Fruit fly (Drosophila melanogaster) whole organism, embryonic: ENCODE results near the gene Utx.

Experiments
- Adf1 ChIP-seq: fragments of 200-800 bp; sonication (Bioruptor generic); IDR thresholded peaks from 2 replicates; pipeline ENCODE4 v1.3.6; 2022; ENCODE audit warnings: missing biosample characterization, missing genetic modification characterization
- B-H2 ChIP-seq: fragments of 200-800 bp; sonication (Bioruptor generic); optimal IDR thresholded peaks from 2 replicates; lab custom pipeline; 2018; ENCODE audit warnings: missing biosample characterization, mild to moderate bottlenecking, missing genetic modification characterization
- BtbVII ChIP-seq: fragments of 200-800 bp; sonication (Bioruptor generic); optimal IDR thresholded peaks from 3 replicates; lab custom pipeline; 2017; ENCODE audit warnings: missing biosample characterization, mild to moderate bottlenecking, missing genetic modification characterization
- CG10654 ChIP-seq: fragments of 200-800 bp; sonication (Bioruptor generic); optimal IDR thresholded peaks from 2 replicates; lab custom pipeline; 2016; ENCODE audit warnings: missing biosample characterization, missing genetic modification characterization
- CG11085 ChIP-seq: fragments of 200-800 bp; sonication (Bioruptor generic); IDR thresholded peaks from 2 replicates; pipeline ENCODE4 v1.3.6; 2022; ENCODE audit warnings: missing biosample characterization, missing genetic modification characterization
- CG12236 ChIP-seq: fragments of 200-800 bp; sonication (Bioruptor generic); optimal IDR thresholded peaks from 2 replicates; lab custom pipeline; 2016; ENCODE audit warnings: missing biosample characterization, missing genetic modification characterization
- CG12299 ChIP-seq: fragments of 200-800 bp; sonication (Bioruptor generic); optimal IDR thresholded peaks from 2 replicates; lab custom pipeline; 2018; ENCODE audit warnings: missing biosample characterization, mild to moderate bottlenecking, missing genetic modification characterization
- CG12744 ChIP-seq: fragments of 200-800 bp; sonication (Bioruptor generic); optimal IDR thresholded peaks from 2 replicates; lab custom pipeline; 2016; ENCODE audit warnings: missing biosample characterization, missing genetic modification characterization
- CG13424 ChIP-seq: fragments of 200-800 bp; sonication (Bioruptor generic); optimal IDR thresholded peaks from 2 replicates; lab custom pipeline; 2019; ENCODE audit warnings: missing biosample characterization, mild to moderate bottlenecking, missing genetic modification characterization, moderate library complexity
- CG17612 ChIP-seq: fragments of 200-800 bp; sonication (Bioruptor generic); IDR thresholded peaks from 2 replicates; pipeline ENCODE4 v1.3.6; 2022; ENCODE audit warnings: missing biosample characterization, missing genetic modification characterization
- CG17802 ChIP-seq: fragments of 200-800 bp; sonication (Bioruptor generic); optimal IDR thresholded peaks from 2 replicates; lab custom pipeline; 2018; ENCODE audit warnings: missing biosample characterization, mild to moderate bottlenecking, missing genetic modification characterization, moderate library complexity
- CG1792 ChIP-seq: fragments of 200-800 bp; sonication (Bioruptor generic); optimal IDR thresholded peaks from 2 replicates; lab custom pipeline; 2016; ENCODE audit warnings: missing biosample characterization, missing genetic modification characterization
- CG18476 ChIP-seq: fragments of 200-800 bp; sonication (Bioruptor generic); optimal IDR thresholded peaks from 2 replicates; lab custom pipeline; 2016; ENCODE audit warnings: missing biosample characterization, mild to moderate bottlenecking, missing genetic modification characterization
- CG3281 ChIP-seq: fragments of 200-800 bp; sonication (Bioruptor generic); optimal IDR thresholded peaks from 3 replicates; lab custom pipeline; 2017; ENCODE audit warnings: missing biosample characterization, mild to moderate bottlenecking, missing genetic modification characterization
- CG6689 ChIP-seq: fragments of 200-800 bp; sonication (Bioruptor generic); IDR thresholded peaks from 2 replicates; pipeline ENCODE4 v1.3.6; 2022; ENCODE audit warnings: missing biosample characterization, missing genetic modification characterization
- CG6813 ChIP-seq: fragments of 200-800 bp; sonication (Bioruptor generic); optimal IDR thresholded peaks from 2 replicates; lab custom pipeline; 2017; ENCODE audit warnings: missing biosample characterization, missing genetic modification characterization, mild to moderate bottlenecking, moderate library complexity, missing genetic modification reagents
- CG8089 ChIP-seq: fragments of 200-800 bp; sonication (Bioruptor generic); optimal IDR thresholded peaks from 3 replicates; lab custom pipeline; 2016; ENCODE audit warnings: missing biosample characterization, missing genetic modification characterization
- CG8359 ChIP-seq: fragments of 200-800 bp; sonication (Bioruptor generic); optimal IDR thresholded peaks from 2 replicates; lab custom pipeline; 2017; ENCODE audit warnings: missing biosample characterization, mild to moderate bottlenecking, missing genetic modification characterization, borderline replicate concordance
- CG9932 ChIP-seq: fragments of 200-800 bp; sonication (Bioruptor generic); IDR thresholded peaks from 2 replicates; pipeline ENCODE4 v1.3.6; 2022; ENCODE audit warnings: missing biosample characterization, missing genetic modification characterization
- CkIIα-i1 ChIP-seq: fragments of 200-800 bp; sonication (Bioruptor generic); IDR thresholded peaks from 2 replicates; pipeline ENCODE4 v1.3.6; 2022; ENCODE audit warnings: missing biosample characterization, missing genetic modification characterization
- Dek ChIP-seq: fragments of 200-800 bp; sonication (Bioruptor generic); optimal IDR thresholded peaks from 3 replicates; lab custom pipeline; 2019; ENCODE audit warnings: missing biosample characterization, mild to moderate bottlenecking, missing genetic modification characterization, moderate library complexity
- Dp ChIP-seq: fragments of 200-800 bp; sonication (Bioruptor generic); optimal IDR thresholded peaks from 2 replicates; lab custom pipeline; 2018; ENCODE audit warnings: missing biosample characterization, mild to moderate bottlenecking, missing genetic modification characterization, moderate library complexity
- Ets97D ChIP-seq: fragments of 200-800 bp; sonication (Bioruptor generic); optimal IDR thresholded peaks from 3 replicates; lab custom pipeline; 2016; ENCODE audit warnings: missing biosample characterization, missing genetic modification characterization
- Fer2 ChIP-seq: fragments of 200-800 bp; sonication (Bioruptor generic); optimal IDR thresholded peaks from 2 replicates; lab custom pipeline; 2018; ENCODE audit warnings: missing biosample characterization, mild to moderate bottlenecking, missing genetic modification characterization, moderate library complexity
- HHEX ChIP-seq: fragments of 200-800 bp; sonication (Bioruptor generic); optimal IDR thresholded peaks from 3 replicates; lab custom pipeline; 2017; ENCODE audit warnings: missing biosample characterization, mild to moderate bottlenecking, missing genetic modification characterization, missing genetic modification reagents
- HLH4C ChIP-seq: fragments of 200-800 bp; sonication (Bioruptor generic); IDR thresholded peaks from 3 replicates; pipeline ENCODE4 v1.3.6; 2022; ENCODE audit warnings: missing biosample characterization, missing genetic modification characterization; ENCODE audit not compliant: partially characterized antibody
- HmgZ ChIP-seq: fragments of 200-800 bp; sonication (Bioruptor generic); optimal IDR thresholded peaks from 2 replicates; lab custom pipeline; 2018; ENCODE audit warnings: missing biosample characterization, mild to moderate bottlenecking, missing genetic modification characterization
- Hmr ChIP-seq: fragments of 200-800 bp; sonication (Bioruptor generic); optimal IDR thresholded peaks from 3 replicates; lab custom pipeline; 2017; ENCODE audit warnings: mild to moderate bottlenecking, missing biosample characterization, missing genetic modification reagents, missing genetic modification characterization
- Max ChIP-seq: fragments of 200-800 bp; sonication (Bioruptor generic); optimal IDR thresholded peaks from 2 replicates; lab custom pipeline; 2016; ENCODE audit warnings: missing biosample characterization, mild to moderate bottlenecking, missing genetic modification characterization
- Myb ChIP-seq: fragments of 200-800 bp; sonication (Bioruptor generic); optimal IDR thresholded peaks from 2 replicates; lab custom pipeline; 2016; ENCODE audit warnings: missing biosample characterization, missing genetic modification characterization
- Nf-YA ChIP-seq: fragments of 200-800 bp; sonication (Bioruptor generic); IDR thresholded peaks from 2 replicates; pipeline ENCODE4 v1.3.6; 2022; ENCODE audit warnings: missing biosample characterization, missing genetic modification characterization
- Ravus ChIP-seq: fragments of 200-800 bp; sonication (Bioruptor generic); IDR thresholded peaks from 2 replicates; pipeline ENCODE4 v1.3.6; 2022; ENCODE audit warnings: missing biosample characterization, missing genetic modification characterization
- Taf1 ChIP-seq: fragments of 200-800 bp; sonication (Bioruptor generic); IDR thresholded peaks from 2 replicates; pipeline ENCODE4 v1.3.6; 2022; ENCODE audit warnings: missing biosample characterization, missing genetic modification characterization
- ac ChIP-seq: fragments of 200-800 bp; sonication (Bioruptor generic); optimal IDR thresholded peaks from 3 replicates; lab custom pipeline; 2017; ENCODE audit warnings: missing biosample characterization, mild to moderate bottlenecking, missing genetic modification characterization
- chn ChIP-seq: fragments of 200-800 bp; sonication (Bioruptor generic); optimal IDR thresholded peaks from 2 replicates; lab custom pipeline; 2016; ENCODE audit warnings: missing biosample characterization, missing genetic modification characterization
- crol ChIP-seq: fragments of 200-800 bp; sonication (Bioruptor generic); IDR thresholded peaks from 2 replicates; pipeline ENCODE4 v1.3.6; 2022; ENCODE audit warnings: missing biosample characterization, missing genetic modification characterization
- eve ChIP-seq, 2 experiments: fragments of >200 bp; optimal IDR thresholded peaks; 2 replicates each; lab custom pipeline; 2017; ENCODE audit warnings: missing biosample characterization in 2 of 2, missing genetic modification characterization in 2 of 2
- exex ChIP-seq: fragments of 200-800 bp; sonication (Bioruptor generic); optimal IDR thresholded peaks from 4 replicates; lab custom pipeline; 2018; ENCODE audit warnings: missing biosample characterization, mild to moderate bottlenecking, missing genetic modification characterization, moderate library complexity
- hbn ChIP-seq: fragments of 200-800 bp; sonication (Bioruptor generic); IDR thresholded peaks from 2 replicates; pipeline ENCODE4 v1.3.6; 2022; ENCODE audit warnings: missing biosample characterization, missing genetic modification characterization; ENCODE audit not compliant: partially characterized antibody
- kni ChIP-seq: fragments of 200-800 bp; sonication (Bioruptor generic); optimal IDR thresholded peaks from 3 replicates; lab custom pipeline; 2017; ENCODE audit warnings: mild to moderate bottlenecking, missing biosample characterization, missing genetic modification reagents, missing genetic modification characterization
- otp ChIP-seq: fragments of 200-800 bp; sonication (Bioruptor generic); IDR thresholded peaks from 3 replicates; pipeline ENCODE4, ENCODE4 v1.3.6; 2022; ENCODE audit warnings: missing biosample characterization, missing genetic modification characterization
- pan ChIP-seq, 4 experiments: fragments of >200 bp in 3 of 4; fragments of 200-800 bp in 1 of 4; sonication (Bioruptor generic) in 1 of 4; optimal IDR thresholded peaks in 3 of 4; IDR thresholded peaks in 1 of 4; 2 replicates each; pipeline versions ENCODE4 v1.3.6 to Lab custom; 2017 to 2022; ENCODE audit warnings: missing biosample characterization in 2 of 4, missing genetic modification characterization in 2 of 4, mixed read lengths in 1 of 4
- pita ChIP-seq: fragments of 200-800 bp; sonication (Bioruptor generic); optimal IDR thresholded peaks from 2 replicates; lab custom pipeline; 2017; ENCODE audit warnings: missing biosample characterization, mild to moderate bottlenecking, missing genetic modification characterization
- pum ChIP-seq: fragments of 200-800 bp; sonication (Bioruptor generic); optimal IDR thresholded peaks from 2 replicates; lab custom pipeline; 2016; ENCODE audit warnings: missing biosample characterization, missing genetic modification characterization
- schlank ChIP-seq: fragments of 200-800 bp; sonication (Bioruptor generic); optimal IDR thresholded peaks from 2 replicates; lab custom pipeline; 2018; ENCODE audit warnings: missing biosample characterization, mild to moderate bottlenecking, missing genetic modification characterization
- shn ChIP-seq: fragments of 200-800 bp; sonication (Bioruptor generic); optimal IDR thresholded peaks from 3 replicates; lab custom pipeline; 2016; ENCODE audit warnings: missing biosample characterization, missing genetic modification characterization
- tin ChIP-seq: fragments of 200-800 bp; sonication (Bioruptor generic); optimal IDR thresholded peaks from 3 replicates; lab custom pipeline; 2016; ENCODE audit warnings: missing biosample characterization, missing genetic modification characterization
- tio ChIP-seq: fragments of 200-800 bp; sonication (Bioruptor generic); optimal IDR thresholded peaks from 2 replicates; lab custom pipeline; 2017; ENCODE audit warnings: missing biosample characterization, missing genetic modification characterization, inconsistent platforms
- tna ChIP-seq: fragments of 200-800 bp; sonication (Bioruptor generic); IDR thresholded peaks from 2 replicates; pipeline ENCODE4 v1.3.6; 2022; ENCODE audit warnings: missing biosample characterization, missing genetic modification characterization; ENCODE audit not compliant: partially characterized antibody
- tup ChIP-seq: fragments of 200-800 bp; sonication (Bioruptor generic); optimal IDR thresholded peaks from 2 replicates; lab custom pipeline; 2016; ENCODE audit warnings: missing biosample characterization, mild to moderate bottlenecking, missing genetic modification characterization, moderate library complexity

The Utx gene

dm6 chr2L:10292066-10292560 is 13.5 kb upstream of the Utx start, which contains the start of gene Ufd4 (continued):
- TF ChIP-seq BtbVII (no peak), Nf-YA (GFP tag; lab: Robert Waterston, UW) (peak; percentile 44; the same call in 1 of the 2 replicates), CG10654 (peak; percentile 27), tna (GFP tag; lab: Robert Waterston, UW) (no peak), Taf1 (GFP tag; lab: Robert Waterston, UW) (no peak), pita (no peak), chn (GFP tag; lab: Kevin White, UChicago) (peak; percentile 72), CG1792 (GFP tag; lab: Kevin White, UChicago) (peak; percentile 20), Fer2 (no peak), CkIIα-i1 (no peak), kni (GFP tag; lab: Kevin White, UChicago) (no peak), CG13424 (tag; lab: Kevin White, UChicago) (peak; percentile 73), Max (GFP tag; lab: Kevin White, UChicago) (peak; percentile 53), HmgZ (tag; lab: Kevin White, UChicago) (peak; percentile 64), Ets97D (peak; percentile 50), hbn (GFP tag; lab: Robert Waterston, UW) (no peak; the same call in 1 of the 2 replicates), HHEX (GFP tag; lab: Kevin White, UChicago) (no peak), CG17612 (GFP tag; lab: Robert Waterston, UW) (no peak), Dp (GFP tag; lab: Kevin White, UChicago) (peak; percentile 16), CG8359 (GFP tag; lab: Kevin White, UChicago) (no peak), pum (GFP tag; lab: Kevin White, UChicago) (peak; percentile 36), CG12236 (GFP tag; lab: Kevin White, UChicago) (no peak), CG18476 (GFP tag; lab: Kevin White, UChicago) (peak; percentile 69), CG9932 (no peak), B-H2 (GFP tag; lab: Kevin White, UChicago) (peak; percentile 48), eve (GFP tag; optimal IDR thresholded peaks at IDR 0.05; lab: Kevin White, UChicago) (no peak), CG12744 (GFP tag; lab: Kevin White, UChicago) (peak; percentile 61), shn (peak; percentile 33), tio (GFP tag; lab: Kevin White, UChicago) (no peak), Adf1 (no peak), otp (no peak), ac (GFP tag; lab: Kevin White, UChicago) (no peak), CG8089 (GFP tag; lab: Kevin White, UChicago) (peak; percentile 14), Hmr (GFP tag; lab: Kevin White, UChicago) (no peak), CG12299 (tag; lab: Kevin White, UChicago) (no peak), CG6689 (peak; percentile 75; the same call in 1 of the 2 replicates), pan (optimal IDR thresholded peaks at IDR 0.05; lab: Kevin White, UChicago) (no peak), pan (GFP tag; optimal IDR thresholded peaks at IDR 0.05 in 1 of 2, IDR thresholded peaks at IDR 0.05 in 1 of 2) (no peak), exex (tag; lab: Kevin White, UChicago) (peak; percentile 53), Myb (GFP tag; lab: Kevin White, UChicago) (peak; percentile 21), tup (GFP tag; lab: Kevin White, UChicago) (no peak), Dek (tag; lab: Kevin White, UChicago) (no peak), crol (GFP tag; lab: Robert Waterston, UW) (no peak), Ravus (no peak), tin (GFP tag; lab: Kevin White, UChicago) (peak; percentile 68), CG11085 (GFP tag; lab: Robert Waterston, UW) (no peak), schlank (tag; lab: Kevin White, UChicago) (no peak), CG17802 (tag; lab: Kevin White, UChicago) (no peak), CG3281 (GFP tag; lab: Kevin White, UChicago) (no peak), HLH4C (no peak; the same call in 2 of the 3 replicates), CG6813 (GFP tag; lab: Kevin White, UChicago) (no peak)
